Fruit fly (Drosophila melanogaster) whole organism, embryonic: Measurements from ENCODE around the gene CG31102.

Source experiments
- ATbp ChIP-seq: fragments of 200-800 bp; sonication (Bioruptor generic); optimal IDR thresholded peaks from 2 replicates; lab custom pipeline; 2017; ENCODE audit warnings: missing biosample characterization, mild to moderate bottlenecking, missing genetic modification characterization, missing genetic modification reagents
- Ada2b ChIP-seq: fragments of 200-800 bp; sonication (Bioruptor generic); IDR thresholded peaks from 2 replicates; pipeline ENCODE4 v1.3.6; 2022; ENCODE audit warnings: missing biosample characterization, missing genetic modification characterization
- Adf1 ChIP-seq: fragments of 200-800 bp; sonication (Bioruptor generic); IDR thresholded peaks from 2 replicates; pipeline ENCODE4 v1.3.6; 2022; ENCODE audit warnings: missing biosample characterization, missing genetic modification characterization
- Asciz ChIP-seq: fragments of 200-800 bp; sonication (Bioruptor generic); optimal IDR thresholded peaks from 2 replicates; lab custom pipeline; 2017; ENCODE audit warnings: missing biosample characterization, mild to moderate bottlenecking, missing genetic modification characterization, missing genetic modification reagents
- Atf6 ChIP-seq: fragments of 200-800 bp; sonication (Bioruptor generic); IDR thresholded peaks from 2 replicates; pipeline ENCODE4 v1.3.6; 2022; ENCODE audit warnings: missing biosample characterization, missing genetic modification characterization
- BtbVII ChIP-seq: fragments of 200-800 bp; sonication (Bioruptor generic); optimal IDR thresholded peaks from 3 replicates; lab custom pipeline; 2017; ENCODE audit warnings: missing biosample characterization, mild to moderate bottlenecking, missing genetic modification characterization
- CG10565 ChIP-seq: fragments of 200-800 bp; sonication (Bioruptor generic); optimal IDR thresholded peaks from 3 replicates; lab custom pipeline; 2016; ENCODE audit warnings: missing biosample characterization, mild to moderate bottlenecking, missing genetic modification characterization
- CG11504 ChIP-seq: fragments of 200-800 bp; sonication (Bioruptor generic); optimal IDR thresholded peaks from 3 replicates; lab custom pipeline; 2019; ENCODE audit warnings: missing biosample characterization, mild to moderate bottlenecking, missing genetic modification characterization, moderate library complexity
- CG11696 ChIP-seq: fragments of 200-800 bp; sonication (Bioruptor generic); IDR thresholded peaks from 2 replicates; pipeline ENCODE4 v1.3.6; 2022; ENCODE audit warnings: missing biosample characterization, missing genetic modification characterization
- CG12769 ChIP-seq: fragments of 200-800 bp; sonication (Bioruptor generic); optimal IDR thresholded peaks from 2 replicates; lab custom pipeline; 2019; ENCODE audit warnings: missing biosample characterization, mild to moderate bottlenecking, missing genetic modification characterization, moderate library complexity
- CG13424 ChIP-seq: fragments of 200-800 bp; sonication (Bioruptor generic); optimal IDR thresholded peaks from 2 replicates; lab custom pipeline; 2019; ENCODE audit warnings: missing biosample characterization, mild to moderate bottlenecking, missing genetic modification characterization, moderate library complexity
- CG14050 ChIP-seq: fragments of 200-800 bp; sonication (Bioruptor generic); IDR thresholded peaks from 3 replicates; pipeline ENCODE4 v1.3.6; 2022; ENCODE audit warnings: missing biosample characterization, missing genetic modification characterization
- CG14441 ChIP-seq: fragments of 200-800 bp; sonication (Bioruptor generic); IDR thresholded peaks from 2 replicates; pipeline ENCODE4 v1.3.6; 2022; ENCODE audit warnings: missing biosample characterization, missing genetic modification characterization
- CG17568 ChIP-seq: fragments of 200-800 bp; sonication (Bioruptor generic); optimal IDR thresholded peaks from 2 replicates; lab custom pipeline; 2018; ENCODE audit warnings: missing biosample characterization, mild to moderate bottlenecking, missing genetic modification characterization, moderate library complexity
- CG18599 ChIP-seq: fragments of 200-800 bp; sonication (Bioruptor generic); optimal IDR thresholded peaks from 3 replicates; lab custom pipeline; 2017; ENCODE audit warnings: missing biosample characterization, missing genetic modification characterization, mild to moderate bottlenecking, moderate library complexity, missing genetic modification reagents
- CG18619 ChIP-seq: fragments of 200-800 bp; sonication (Bioruptor generic); optimal IDR thresholded peaks from 3 replicates; lab custom pipeline; 2017; ENCODE audit warnings: missing biosample characterization, mild to moderate bottlenecking, missing genetic modification characterization
- CG2120 ChIP-seq: fragments of 200-800 bp; sonication (Bioruptor generic); optimal IDR thresholded peaks from 3 replicates; lab custom pipeline; 2016; ENCODE audit warnings: missing biosample characterization, missing genetic modification characterization
- CG2202 ChIP-seq: fragments of 200-800 bp; sonication (Bioruptor generic); optimal IDR thresholded peaks from 2 replicates; lab custom pipeline; 2018; ENCODE audit warnings: missing biosample characterization, mild to moderate bottlenecking, missing genetic modification characterization
- CG43689 ChIP-seq: fragments of 200-800 bp; sonication (Bioruptor generic); IDR thresholded peaks from 2 replicates; pipeline ENCODE4 v1.3.6; 2022; ENCODE audit warnings: missing biosample characterization, missing genetic modification characterization
- CG4404 ChIP-seq: fragments of 200-800 bp; sonication (Bioruptor generic); IDR thresholded peaks from 2 replicates; pipeline ENCODE4 v1.3.6; 2022; ENCODE audit warnings: missing biosample characterization, missing genetic modification characterization
- CG4617 ChIP-seq: fragments of 200-800 bp; sonication (Bioruptor generic); optimal IDR thresholded peaks from 3 replicates; lab custom pipeline; 2016; ENCODE audit warnings: missing biosample characterization, missing genetic modification characterization, borderline replicate concordance
- CG5245 ChIP-seq: fragments of 200-800 bp; sonication (Bioruptor generic); optimal IDR thresholded peaks from 3 replicates; lab custom pipeline; 2016; ENCODE audit warnings: missing biosample characterization, missing genetic modification characterization
- CG6689 ChIP-seq: fragments of 200-800 bp; sonication (Bioruptor generic); IDR thresholded peaks from 2 replicates; pipeline ENCODE4 v1.3.6; 2022; ENCODE audit warnings: missing biosample characterization, missing genetic modification characterization
- CG7745 ChIP-seq: fragments of 200-800 bp; sonication (Bioruptor generic); optimal IDR thresholded peaks from 2 replicates; lab custom pipeline; 2018; ENCODE audit warnings: missing biosample characterization, mild to moderate bottlenecking, missing genetic modification characterization, moderate library complexity
- CkIIα-i1 ChIP-seq: fragments of 200-800 bp; sonication (Bioruptor generic); IDR thresholded peaks from 2 replicates; pipeline ENCODE4 v1.3.6; 2022; ENCODE audit warnings: missing biosample characterization, missing genetic modification characterization
- D ChIP-seq, 2 experiments: fragments of 200-800 bp in 1 of 2; fragments of >200 bp in 1 of 2; sonication (Bioruptor generic) in 1 of 2; optimal IDR thresholded peaks; 2 replicates in 1 of 2; 3 replicates in 1 of 2; lab custom pipeline; 2017; ENCODE audit warnings: mild to moderate bottlenecking in 1 of 2, missing biosample characterization in 1 of 2, missing genetic modification characterization in 1 of 2, missing genetic modification reagents in 1 of 2
- Ets65A ChIP-seq: fragments of 200-800 bp; sonication (Bioruptor generic); peaks from one replicate; lab custom pipeline; 2016; ENCODE audit warnings: missing biosample characterization, missing genetic modification characterization
- HLH54F ChIP-seq: fragments of 200-800 bp; sonication (Bioruptor generic); optimal IDR thresholded peaks from 3 replicates; lab custom pipeline; 2016; ENCODE audit warnings: missing biosample characterization, missing genetic modification characterization
- HLHmδ ChIP-seq: fragments of 200-800 bp; sonication (Bioruptor generic); optimal IDR thresholded peaks from 2 replicates; lab custom pipeline; 2018; ENCODE audit warnings: missing biosample characterization, mild to moderate bottlenecking, missing genetic modification characterization, moderate library complexity
- Hey ChIP-seq: fragments of 200-800 bp; sonication (Bioruptor generic); optimal IDR thresholded peaks from 3 replicates; lab custom pipeline; 2018; ENCODE audit warnings: missing biosample characterization, mild to moderate bottlenecking, missing genetic modification characterization
- Hmx ChIP-seq: fragments of 200-800 bp; sonication (Bioruptor generic); optimal IDR thresholded peaks from 2 replicates; lab custom pipeline; 2016; ENCODE audit warnings: missing biosample characterization, missing genetic modification characterization
- Lhr ChIP-seq: fragments of 200-800 bp; sonication (Bioruptor generic); optimal IDR thresholded peaks from 3 replicates; lab custom pipeline; 2017; ENCODE audit warnings: mild to moderate bottlenecking, missing biosample characterization, missing genetic modification reagents, missing genetic modification characterization
- MTF-1 ChIP-seq: fragments of 200-800 bp; sonication (Bioruptor generic); optimal IDR thresholded peaks from 2 replicates; lab custom pipeline; 2018; ENCODE audit warnings: missing biosample characterization, mild to moderate bottlenecking, missing genetic modification characterization, borderline replicate concordance
- Med ChIP-seq: fragments of 200-800 bp; sonication (Bioruptor generic); peaks from one replicate; lab custom pipeline; 2016; ENCODE audit warnings: missing biosample characterization, missing genetic modification characterization, mild to moderate bottlenecking, inconsistent platforms, moderate library complexity
- Mrtf ChIP-seq: fragments of 200-800 bp; sonication (Bioruptor generic); IDR thresholded peaks from 3 replicates; pipeline ENCODE4 v1.3.6; 2022; ENCODE audit warnings: missing biosample characterization, missing genetic modification characterization
- Neu2 ChIP-seq: fragments of 200-800 bp; sonication (Bioruptor generic); optimal IDR thresholded peaks from 3 replicates; lab custom pipeline; 2016; ENCODE audit warnings: missing biosample characterization, missing genetic modification characterization, borderline replicate concordance
- Sry-β ChIP-seq: fragments of 200-800 bp; sonication (Bioruptor generic); optimal IDR thresholded peaks from 2 replicates; lab custom pipeline; 2018; ENCODE audit warnings: missing biosample characterization, mild to moderate bottlenecking, missing genetic modification characterization, moderate library complexity
- Vsx1 ChIP-seq: fragments of 200-800 bp; sonication (Bioruptor generic); optimal IDR thresholded peaks from 2 replicates; lab custom pipeline; 2017; ENCODE audit warnings: missing biosample characterization, mild to moderate bottlenecking, missing genetic modification characterization, missing genetic modification reagents
- bcd ChIP-seq: fragments of 200-800 bp; sonication (Bioruptor generic); optimal IDR thresholded peaks from 2 replicates; lab custom pipeline; 2017; ENCODE audit warnings: missing biosample characterization, mild to moderate bottlenecking, missing genetic modification characterization
- chm ChIP-seq: fragments of 200-800 bp; sonication (Bioruptor generic); IDR thresholded peaks from 2 replicates; pipeline ENCODE4 v1.3.6; 2022; ENCODE audit warnings: missing biosample characterization, missing genetic modification characterization
- crol ChIP-seq: fragments of 200-800 bp; sonication (Bioruptor generic); IDR thresholded peaks from 2 replicates; pipeline ENCODE4 v1.3.6; 2022; ENCODE audit warnings: missing biosample characterization, missing genetic modification characterization
- lab ChIP-seq: fragments of 200-800 bp; sonication (Bioruptor generic); optimal IDR thresholded peaks from 3 replicates; lab custom pipeline; 2017; ENCODE audit warnings: missing biosample characterization, missing genetic modification characterization, mild to moderate bottlenecking, moderate library complexity, missing genetic modification reagents
- nerfin-1 ChIP-seq: fragments of 200-800 bp; sonication (Bioruptor generic); optimal IDR thresholded peaks from 3 replicates; lab custom pipeline; 2019; ENCODE audit warnings: missing biosample characterization, mild to moderate bottlenecking, missing genetic modification characterization, moderate library complexity
- so ChIP-seq: fragments of 200-800 bp; sonication (Bioruptor generic); IDR thresholded peaks from 3 replicates; pipeline ENCODE4 v1.3.6; 2022; ENCODE audit warnings: missing biosample characterization, missing genetic modification characterization
- wor ChIP-seq: fragments of 200-800 bp; sonication (Bioruptor generic); IDR thresholded peaks from 2 replicates; pipeline ENCODE4 v1.3.6; 2022; ENCODE audit warnings: missing biosample characterization, missing genetic modification characterization

The CG31102 gene

dm6 chr3R:25281165-25281564, 14.2 kb downstream of the CG31102 start, which contains the start of gene CG11892 (continued):
- TF ChIP-seq CG17568 (peak; percentile 49), Vsx1 (GFP tag; lab: Kevin White, UChicago) (peak; percentile 45), CG13424 (tag; lab: Kevin White, UChicago) (peak; percentile 52), Hey (tag; lab: Kevin White, UChicago) (peak; percentile 53), HLH54F (no peak), CG4404 (no peak)
- TF ChIP-seq, all 482 proteins: peak for 91

dm6 chr3R:25279796-25280350, 15.5 kb downstream of the CG31102 start, which contains the start of gene CG10514:
Gene CG10514, minus strand, starts transcription at chr3R:25279846.
- TF ChIP-seq Med (GFP tag; lab: Kevin White, UChicago), result peak; percentile 51
- TF ChIP-seq CG43689, result no peak
- no peak for TF ChIP-seq CG10565 (GFP tag; lab: Kevin White, UChicago)
- TF ChIP-seq lab (GFP tag; lab: Kevin White, UChicago), result peak; percentile 24
- peak; percentile 6 for TF ChIP-seq Asciz (GFP tag; lab: Kevin White, UChicago)
- peak; percentile 60 for TF ChIP-seq MTF-1 (GFP tag; lab: Kevin White, UChicago)
- peak; percentile 25 for TF ChIP-seq CG18599 (GFP tag; lab: Kevin White, UChicago)
- peak; percentile 6 for TF ChIP-seq ATbp (GFP tag; lab: Kevin White, UChicago)
- no peak for TF ChIP-seq CG2120 (GFP tag; lab: Kevin White, UChicago)
- no peak for TF ChIP-seq Sry-β (GFP tag; lab: Kevin White, UChicago)
- no peak for TF ChIP-seq CG11696

dm6 chr3R:25277112-25277511, 18.3 kb downstream of the CG31102 start, which contains the start of gene CG10513:
Gene CG10513, minus strand, starts transcription at chr3R:25277212.
- TF ChIP-seq nerfin-1 (no peak), Ets65A (peak; percentile 26), Mrtf (GFP tag; lab: Robert Waterston, UW) (0 out of 3 replicates have a peak, but pooled peaks have one; percentile 8)

- TF ChIP-seq bcd, result no peak
- no peak for TF ChIP-seq Hmx (GFP tag; lab: Kevin White, UChicago)
- TF ChIP-seq Atf6, result no peak; the same call in 1 of the 2 replicates
- peak; percentile 29 for TF ChIP-seq CG2120 (GFP tag; lab: Kevin White, UChicago)
- TF ChIP-seq chm (GFP tag; lab: Robert Waterston, UW), result no peak
- TF ChIP-seq CG18619 (GFP tag; lab: Kevin White, UChicago), result no peak
- no peak for TF ChIP-seq CG7745 (tag; lab: Kevin White, UChicago)
- TF ChIP-seq so, result no peak
- TF ChIP-seq CG12769 (tag; lab: Kevin White, UChicago), result peak; percentile 42
- no peak for TF ChIP-seq CG5245
- no peak for TF ChIP-seq CG11504 (tag; lab: Kevin White, UChicago)
- TF ChIP-seq Neu2, result no peak
- no peak for TF ChIP-seq CG4617
- TF ChIP-seq CG6689 (GFP tag; lab: Robert Waterston, UW), result no peak
- TF ChIP-seq CG14441 (GFP tag; lab: Robert Waterston, UW), result no peak; the same call in 1 of the 2 replicates
- TF ChIP-seq CkIIα-i1 (GFP tag; lab: Robert Waterston, UW), result no peak
- TF ChIP-seq CG14050 (GFP tag; lab: Robert Waterston, UW), result no peak
- no peak for TF ChIP-seq Lhr (GFP tag; lab: Kevin White, UChicago)
- TF ChIP-seq Ada2b (GFP tag; lab: Robert Waterston, UW), result no peak
- TF ChIP-seq D (optimal IDR thresholded peaks at IDR 0.05; lab: Kevin White, UChicago), result no peak
- no peak for TF ChIP-seq D (GFP tag; optimal IDR thresholded peaks at IDR 0.05; lab: Kevin White, UChicago)
- no peak for TF ChIP-seq Adf1 (GFP tag; lab: Robert Waterston, UW)
- peak; percentile 66 for TF ChIP-seq BtbVII (GFP tag; lab: Kevin White, UChicago)
- TF ChIP-seq wor, result no peak
- TF ChIP-seq HLHmδ (GFP tag; lab: Kevin White, UChicago), result no peak
- no peak for TF ChIP-seq CG2202 (tag; lab: Kevin White, UChicago)
- TF ChIP-seq crol (GFP tag; lab: Robert Waterston, UW), result no peak
Measured at dm6 chr3R:25275276-25275675, 20.1 kb downstream of the CG31102 start.
